Fruit fly (Drosophila melanogaster): Measurements from ENCODE around the gene CG5131.

The CG5131 gene

DNA sequence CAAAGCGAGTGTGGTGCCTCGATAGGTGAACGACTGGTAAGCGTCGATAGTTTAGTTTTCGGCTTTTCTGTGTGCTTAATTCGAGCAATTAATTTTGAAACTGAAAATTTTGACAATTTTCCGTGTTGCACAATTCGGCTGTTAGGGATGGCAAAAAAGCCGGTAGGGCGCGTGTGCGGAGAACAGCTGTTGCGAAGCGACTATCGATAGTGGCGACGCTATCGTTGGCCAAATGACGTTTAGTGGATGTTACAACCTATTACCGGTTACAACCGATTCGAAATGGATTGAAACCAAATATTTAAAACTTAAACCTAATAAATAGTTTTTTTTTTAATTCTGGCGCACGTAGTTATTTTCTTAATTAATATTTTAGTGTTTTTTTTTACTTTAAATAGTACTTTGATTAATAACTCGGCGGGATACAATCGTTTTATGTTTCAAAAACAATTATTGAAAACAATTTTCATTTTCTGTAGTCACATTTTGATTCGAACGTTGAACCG, 16.7 kb downstream of the CG5131 start, which contains the start of the genes mEFTs and Dhc36C (continued):
- peak; percentile 28 for TF ChIP-seq CG11504 (tag; optimal IDR thresholded peaks at IDR 0.05)
- TF ChIP-seq otp (GFP tag; IDR thresholded peaks at IDR 0.05) = no peak
- peak; percentile 77 for TF ChIP-seq CG15479 (GFP tag; optimal IDR thresholded peaks at IDR 0.05)
- TF ChIP-seq HHEX (GFP tag; optimal IDR thresholded peaks at IDR 0.05) = no peak
- no peak for TF ChIP-seq CG6272 (GFP tag; IDR thresholded peaks at IDR 0.05)
- peak; percentile 35 for TF ChIP-seq Ets65A (GFP tag)
- no peak for TF ChIP-seq Gsc (GFP tag; IDR thresholded peaks at IDR 0.05)
- TF ChIP-seq Deaf1 (tag; optimal IDR thresholded peaks at IDR 0.05) = no peak
- TF ChIP-seq YL-1 (GFP tag; optimal IDR thresholded peaks at IDR 0.05) = peak; percentile 72
- TF ChIP-seq CG8089 (GFP tag; optimal IDR thresholded peaks at IDR 0.05) = no peak
- no peak for TF ChIP-seq NfI (GFP tag; optimal IDR thresholded peaks at IDR 0.05)
- peak; percentile 66 for TF ChIP-seq Myb (GFP tag; optimal IDR thresholded peaks at IDR 0.05)
- TF ChIP-seq chinmo (GFP tag; IDR thresholded peaks at IDR 0.05; ENCODE audit: partially characterized antibody) = peak; percentile 84; the same call in 3 of the 4 replicates
- no peak for TF ChIP-seq dati (GFP tag; IDR thresholded peaks at IDR 0.05)
- TF ChIP-seq CG1603 (tag; optimal IDR thresholded peaks at IDR 0.05) = peak; percentile 60
- peak in 1 of 2 experiments; percentile 98 for TF ChIP-seq Pdp1 (GFP tag; optimal IDR thresholded peaks at IDR 0.05)
- TF ChIP-seq CG9437 (GFP tag; optimal IDR thresholded peaks at IDR 0.05) = peak; percentile 13
- no peak for TF ChIP-seq Xbp1 (GFP tag; optimal IDR thresholded peaks at IDR 0.05)
- no peak for TF ChIP-seq CG14441 (GFP tag; IDR thresholded peaks at IDR 0.05)
- no peak for TF ChIP-seq p53 (GFP tag; optimal IDR thresholded peaks at IDR 0.05)
- no peak for TF ChIP-seq CG10959 (GFP tag; IDR thresholded peaks at IDR 0.05)
- no peak for TF ChIP-seq ash1 (GFP tag; optimal IDR thresholded peaks at IDR 0.05)
- peak; percentile 92 for TF ChIP-seq amos (GFP tag; IDR thresholded peaks at IDR 0.05; ENCODE audit: partially characterized antibody)
- peak; percentile 8 for TF ChIP-seq CG17829 (tag; optimal IDR thresholded peaks at IDR 0.05)
- no peak for TF ChIP-seq Dip3 (GFP tag; optimal IDR thresholded peaks at IDR 0.05)
- no peak for TF ChIP-seq CG13894 (tag; optimal IDR thresholded peaks at IDR 0.05)
- peak; percentile 70 for TF ChIP-seq stwl (tag; optimal IDR thresholded peaks at IDR 0.05)
- TF ChIP-seq tna (GFP tag; IDR thresholded peaks at IDR 0.05; ENCODE audit: partially characterized antibody) = peak; percentile 80
- no peak for TF ChIP-seq Dip2 (GFP tag; IDR thresholded peaks at IDR 0.05)
- peak; percentile 56 for TF ChIP-seq phol (tag; optimal IDR thresholded peaks at IDR 0.05)
- TF ChIP-seq twi (tag; optimal IDR thresholded peaks at IDR 0.05) = no peak
- TF ChIP-seq Fer2 (tag; optimal IDR thresholded peaks at IDR 0.05) = no peak
- TF ChIP-seq Sin3A (optimal IDR thresholded peaks at IDR 0.05) = peak; percentile 40
- TF ChIP-seq Ptx1 (GFP tag; IDR thresholded peaks at IDR 0.05) = no peak
- peak; percentile 70 for TF ChIP-seq Max (GFP tag; optimal IDR thresholded peaks at IDR 0.05)
- TF ChIP-seq Opbp (GFP tag; IDR thresholded peaks at IDR 0.05; ENCODE audit: partially characterized antibody) = peak; percentile 95
- TF ChIP-seq CG12071 (GFP tag; optimal IDR thresholded peaks at IDR 0.05) = no peak
- no peak for TF ChIP-seq Ssrp (tag; optimal IDR thresholded peaks at IDR 0.05)
- no peak for TF ChIP-seq Mes4 (GFP tag; optimal IDR thresholded peaks at IDR 0.05)
- TF ChIP-seq CG34422 (GFP tag; IDR thresholded peaks at IDR 0.05) = peak; percentile 76; the same call in 1 of the 3 replicates
- peak; percentile 82 to 97 for TF ChIP-seq crp (GFP tag; optimal IDR thresholded peaks at IDR 0.05)
- peak; percentile 39 for TF ChIP-seq slbo (GFP tag; IDR thresholded peaks at IDR 0.05)
- TF ChIP-seq CG2129 (GFP tag; IDR thresholded peaks at IDR 0.05; ENCODE audit: partially characterized antibody) = no peak; the same call in none of the 2 replicates
- TF ChIP-seq zen (tag; optimal IDR thresholded peaks at IDR 0.05) = peak; percentile 51
- TF ChIP-seq az2 (GFP tag; optimal IDR thresholded peaks at IDR 0.05) = no peak
- peak; percentile 89 for TF ChIP-seq CG13287 (GFP tag; IDR thresholded peaks at IDR 0.05; ENCODE audit: partially characterized antibody)
